Worm (Caenorhabditis elegans): ENCODE results near the gene lon-1.

DNA sequence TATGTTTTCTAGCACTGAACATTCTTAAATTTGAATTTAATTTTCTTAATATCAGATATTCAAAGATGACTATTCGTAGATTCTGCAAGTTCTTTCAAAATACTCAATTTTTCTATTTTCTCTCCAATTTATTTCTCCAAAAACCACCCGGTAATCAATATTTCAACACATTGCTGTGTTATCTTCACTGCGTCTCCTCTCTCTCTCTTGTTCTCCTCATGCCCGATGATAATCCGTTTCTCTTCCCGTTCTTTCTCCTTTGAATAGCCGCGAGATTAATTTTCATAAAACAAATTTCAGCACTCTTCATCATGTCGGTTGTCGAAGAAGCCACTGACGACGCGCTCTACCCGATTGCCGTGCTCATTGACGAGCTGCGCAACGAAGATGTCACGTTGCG lies 23.8 kb upstream of the lon-1 start, which contains the start of gene paa-1:
- TF ChIP-seq rcor-1 (GFP tag; IDR thresholded peaks at IDR 0.05) (no peak), Y79H2A.3 (GFP tag; conservative IDR thresholded peaks at IDR 0.05) (no peak), bed-2 (GFP tag; IDR thresholded peaks at IDR 0.05) (no peak), F10E7.11 (tag; optimal IDR thresholded peaks at IDR 0.05) (no peak), let-526 (GFP tag; IDR thresholded peaks at IDR 0.05) (no peak), snpc-4 (GFP tag; optimal IDR thresholded peaks at IDR 0.05) (no peak), snpc-4 (tag; optimal IDR thresholded peaks at IDR 0.05) (no peak), egl-44 (GFP tag; IDR thresholded peaks at IDR 0.05) (no peak), dpff-1 (tag; optimal IDR thresholded peaks at IDR 0.05) (no peak), rpc-1 (optimal IDR thresholded peaks at IDR 0.05) (no peak), rpc-1 (tag; optimal IDR thresholded peaks at IDR 0.05) (no peak)

All from whole organism, young adult.